Fruit fly (Drosophila melanogaster) Kc167 (cell line): Measurements from ENCODE around the gene CG7872.

Experiments
- Myc ChIP-seq: fragments of >200 bp; optimal IDR thresholded peaks from 2 replicates; lab custom pipeline; 2017; ENCODE audit warnings: missing external identifiers
- Sin3A ChIP-seq: fragments of >200 bp; optimal IDR thresholded peaks from 2 replicates; lab custom pipeline; 2018; ENCODE audit warnings: missing external identifiers
- h ChIP-seq: fragments of >200 bp; optimal IDR thresholded peaks from 3 replicates; lab custom pipeline; 2018; ENCODE audit warnings: missing external identifiers
- insv ChIP-seq: fragments of >200 bp; optimal IDR thresholded peaks from 3 replicates; lab custom pipeline; 2018; ENCODE audit warnings: missing external identifiers
- psq ChIP-seq: fragments of >200 bp; optimal IDR thresholded peaks from 2 replicates; lab custom pipeline; 2017; ENCODE audit warnings: missing external identifiers
- ttk ChIP-seq: sonication (Bioruptor generic); optimal IDR thresholded peaks from 2 replicates; lab custom pipeline; 2017; ENCODE audit warnings: missing external identifiers

The CG7872 gene

dm6 chrX:15593477-15594229 lies 15.6 kb downstream of the CG7872 start, which contains the start of gene Chsy:
Gene Chsy (minus strand): TSS chrX:15593534.
- no peak for TF ChIP-seq ttk (lab: Kevin White, UChicago)
- TF ChIP-seq Sin3A = no peak
- TF ChIP-seq psq (lab: Kevin White, UChicago) = no peak
- TF ChIP-seq insv (lab: Kevin White, UChicago) = no peak
- no peak for TF ChIP-seq h (lab: Kevin White, UChicago)
- no peak for TF ChIP-seq Myc (lab: Kevin White, UChicago)

dm6 chrX:15594230-15594857 lies 16.3 kb downstream of the CG7872 start:
- no peak for TF ChIP-seq psq (lab: Kevin White, UChicago)
- no peak for TF ChIP-seq ttk (lab: Kevin White, UChicago)
- no peak for TF ChIP-seq insv (lab: Kevin White, UChicago)
- no peak for TF ChIP-seq Sin3A
- no peak for TF ChIP-seq Myc (lab: Kevin White, UChicago)
- TF ChIP-seq h (lab: Kevin White, UChicago) = no peak

- TF ChIP-seq psq (lab: Kevin White, UChicago) (no peak), ttk (lab: Kevin White, UChicago) (no peak), h (lab: Kevin White, UChicago) (no peak), Sin3A (no peak), Myc (lab: Kevin White, UChicago) (no peak), insv (lab: Kevin White, UChicago) (no peak)
Measured at dm6 chrX:15599697-15600096, 21.7 kb downstream of the CG7872 start.

- no peak for TF ChIP-seq Myc (lab: Kevin White, UChicago)
- no peak for TF ChIP-seq ttk (lab: Kevin White, UChicago)
- TF ChIP-seq Sin3A = no peak
- no peak for TF ChIP-seq psq (lab: Kevin White, UChicago)
- TF ChIP-seq insv (lab: Kevin White, UChicago) = no peak
Measured at dm6 chrX:15601285-15601684, 23.3 kb downstream of the CG7872 start.

DNA sequence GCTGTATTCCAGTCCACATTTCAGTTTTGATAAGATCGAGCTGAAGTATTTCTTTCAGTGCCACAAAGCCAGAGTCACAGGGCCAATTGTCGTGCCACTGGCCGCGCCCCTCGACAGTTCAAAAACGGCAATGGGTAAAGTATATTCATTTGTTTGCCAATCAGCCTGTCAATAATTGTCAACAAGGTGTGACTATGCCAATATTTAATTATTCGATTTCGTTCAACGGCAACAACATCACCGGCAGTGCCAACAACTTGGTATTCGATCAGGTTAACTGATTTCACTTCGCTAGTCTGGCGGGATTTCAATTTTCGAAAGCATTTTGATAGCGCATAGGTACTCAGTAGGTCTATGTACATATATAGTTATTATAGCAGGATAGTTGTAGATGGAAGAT lies 24.4 kb downstream of the CG7872 start:
- TF ChIP-seq ttk (lab: Kevin White, UChicago) = no peak

- TF ChIP-seq Myc (lab: Kevin White, UChicago) (no peak), h (lab: Kevin White, UChicago) (no peak), ttk (lab: Kevin White, UChicago) (no peak), Sin3A (no peak), insv (lab: Kevin White, UChicago) (no peak), psq (lab: Kevin White, UChicago) (no peak)
Measured at dm6 chrX:15608751-15609345, 30.8 kb downstream of the CG7872 start.

DNA sequence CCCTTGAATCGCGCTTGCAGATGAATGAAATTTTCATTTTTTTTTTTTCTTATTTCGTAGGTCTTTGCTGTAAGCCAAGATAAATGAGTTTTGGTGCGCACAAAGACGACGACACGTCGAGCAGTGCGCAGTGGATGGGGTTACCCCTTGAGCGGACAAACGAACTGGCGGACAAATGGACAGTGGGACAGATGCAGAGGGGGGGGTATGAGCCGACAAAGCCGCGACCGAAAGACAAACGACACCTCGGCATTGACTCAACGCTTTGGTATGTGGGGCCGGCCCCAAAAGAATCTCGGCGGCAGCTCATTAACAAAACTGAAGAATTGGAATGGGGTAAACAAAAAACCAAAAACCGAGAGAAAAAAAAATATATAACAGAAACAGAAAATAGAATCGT lies 31.3 kb downstream of the CG7872 start:
- no peak for TF ChIP-seq psq (lab: Kevin White, UChicago)
- TF ChIP-seq h (lab: Kevin White, UChicago) = no peak
- TF ChIP-seq Sin3A = no peak
- TF ChIP-seq insv (lab: Kevin White, UChicago) = no peak
- TF ChIP-seq Myc (lab: Kevin White, UChicago) = no peak
- no peak for TF ChIP-seq ttk (lab: Kevin White, UChicago)

DNA sequence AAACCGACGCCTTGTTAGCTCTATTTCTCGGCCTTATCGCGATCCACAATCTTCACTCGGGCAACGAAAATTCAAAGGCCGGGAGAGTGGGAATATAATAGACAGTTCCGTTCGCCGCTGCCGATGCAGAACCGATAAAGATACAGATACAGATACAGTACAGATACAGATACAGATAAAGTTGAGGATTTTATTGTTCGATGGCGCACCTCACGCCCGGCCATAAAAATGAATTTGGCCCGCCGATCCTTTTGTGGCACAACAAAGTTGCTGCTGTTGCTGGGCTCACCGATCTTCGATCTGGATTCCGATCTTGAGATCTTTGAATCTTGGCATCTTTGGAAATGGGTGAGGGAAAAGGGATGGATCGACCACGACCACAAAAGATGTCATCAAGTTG lies 32.2 kb downstream of the CG7872 start:
- no peak for TF ChIP-seq insv (lab: Kevin White, UChicago)
- no peak for TF ChIP-seq h (lab: Kevin White, UChicago)
- TF ChIP-seq psq (lab: Kevin White, UChicago) = no peak
- no peak for TF ChIP-seq ttk (lab: Kevin White, UChicago)

DNA sequence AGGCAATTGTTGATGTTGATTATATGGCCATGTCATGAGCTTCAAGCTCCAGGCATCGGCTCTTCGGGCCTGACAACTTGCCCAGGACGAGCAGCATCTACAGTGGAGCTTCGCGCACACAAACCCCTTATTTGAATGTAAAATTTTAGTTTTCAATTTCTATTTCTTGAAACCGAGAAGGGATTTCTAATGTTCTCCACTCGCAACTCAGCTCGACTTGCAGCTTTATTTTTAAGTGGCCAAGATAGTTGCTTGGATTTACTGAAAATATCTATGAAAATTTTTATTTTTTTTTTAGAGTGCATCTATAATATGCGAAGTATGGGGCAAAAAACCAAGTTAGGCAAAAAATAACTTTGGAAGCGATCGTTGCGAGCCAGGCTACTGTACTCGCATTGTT lies 33.0 kb downstream of the CG7872 start:
- TF ChIP-seq Sin3A (no peak), ttk (lab: Kevin White, UChicago) (no peak), psq (lab: Kevin White, UChicago) (no peak), Myc (lab: Kevin White, UChicago) (no peak), h (lab: Kevin White, UChicago) (no peak), insv (lab: Kevin White, UChicago) (no peak)

- no peak for TF ChIP-seq psq (lab: Kevin White, UChicago)
- no peak for TF ChIP-seq Myc (lab: Kevin White, UChicago)
- no peak for TF ChIP-seq ttk (lab: Kevin White, UChicago)
- TF ChIP-seq Sin3A = no peak
- TF ChIP-seq h (lab: Kevin White, UChicago) = no peak
- TF ChIP-seq insv (lab: Kevin White, UChicago) = no peak
Measured at dm6 chrX:15611795-15612194, 33.8 kb downstream of the CG7872 start.

- no peak for TF ChIP-seq ttk (lab: Kevin White, UChicago)
- TF ChIP-seq h (lab: Kevin White, UChicago) = no peak
- TF ChIP-seq insv (lab: Kevin White, UChicago) = no peak
- TF ChIP-seq psq (lab: Kevin White, UChicago) = no peak
- TF ChIP-seq Myc (lab: Kevin White, UChicago) = no peak
- no peak for TF ChIP-seq Sin3A
Measured at dm6 chrX:15615426-15615825, 37.4 kb downstream of the CG7872 start.

dm6 chrX:15616018-15616417 lies 38.0 kb downstream of the CG7872 start:
- TF ChIP-seq Myc (lab: Kevin White, UChicago) (no peak), ttk (lab: Kevin White, UChicago) (no peak)
